Worm (Caenorhabditis elegans): ENCODE measurements around the gene Y34B4A.4.

Y34B4A.4 gene

ce11 chrX:5297942-5298611 lies 34.0 kb downstream of the Y34B4A.4 start, which contains the start of gene ift-81:
ift-81 (plus strand) TSS chrX:5298561.
- peak; percentile 29 for TF ChIP-seq mep-1 (tag; optimal IDR thresholded peaks at IDR 0.05)
- TF ChIP-seq hlh-1 (tag; optimal IDR thresholded peaks at IDR 0.05) = peak; percentile 46
- no peak for TF ChIP-seq elt-1 (tag; optimal IDR thresholded peaks at IDR 0.05; ENCODE audit: borderline replicate concordance, insufficient read depth)
- TF ChIP-seq lin-13 (tag; optimal IDR thresholded peaks at IDR 0.05) = peak; percentile 5
- TF ChIP-seq ces-1 (GFP tag; optimal IDR thresholded peaks at IDR 0.05) = peak; percentile 12

DNA sequence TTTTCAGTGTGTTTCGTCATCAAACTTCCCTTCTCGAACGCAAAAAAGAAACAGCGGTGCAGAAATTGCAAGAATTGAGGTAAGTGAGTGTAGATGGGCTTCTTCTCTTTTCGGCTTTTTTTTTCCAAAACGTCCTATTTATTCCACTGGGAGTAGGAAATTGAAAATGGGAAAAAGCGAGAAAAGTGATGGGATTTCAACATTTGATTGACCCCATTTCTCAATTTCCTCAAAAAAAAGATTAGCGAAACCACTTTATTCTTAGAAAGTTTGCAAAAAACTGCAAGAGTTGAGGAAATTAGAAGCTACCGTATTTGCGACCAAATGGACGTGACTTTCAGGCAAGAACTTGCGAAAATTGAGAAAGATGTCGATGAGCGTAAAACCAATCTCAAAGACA lies 39.4 kb downstream of the Y34B4A.4 start, which contains the start of gene ags-3:
Gene ags-3, minus strand, starts transcription at position 101 of the 400 bp plus-strand sequence.
- TF ChIP-seq zip-8 (tag; optimal IDR thresholded peaks at IDR 0.05) = no peak
- TF ChIP-seq ceh-83 (GFP tag; optimal IDR thresholded peaks at IDR 0.05) = no peak
- TF ChIP-seq mab-5 (tag; optimal IDR thresholded peaks at IDR 0.05) = no peak
- TF ChIP-seq nhr-76 (tag; optimal IDR thresholded peaks at IDR 0.05) = no peak
- TF ChIP-seq drap-1 (GFP tag; optimal IDR thresholded peaks at IDR 0.05) = no peak
- TF ChIP-seq snpc-4 (tag; optimal IDR thresholded peaks at IDR 0.05) = no peak
- no peak for TF ChIP-seq cnd-1 (tag; optimal IDR thresholded peaks at IDR 0.05)
- no peak for TF ChIP-seq lin-13 (tag; optimal IDR thresholded peaks at IDR 0.05)
- no peak for TF ChIP-seq nhr-28 (tag; optimal IDR thresholded peaks at IDR 0.05)
- no peak for TF ChIP-seq ham-2 (GFP tag; optimal IDR thresholded peaks at IDR 0.05)
- no peak for TF ChIP-seq sptf-1 (tag; optimal IDR thresholded peaks at IDR 0.05)
- no peak for TF ChIP-seq nhr-2 (tag; optimal IDR thresholded peaks at IDR 0.05)
- TF ChIP-seq ceh-39 (tag; optimal IDR thresholded peaks at IDR 0.05) = no peak
- TF ChIP-seq hlh-1 (tag; optimal IDR thresholded peaks at IDR 0.05) = no peak
- TF ChIP-seq unc-120 (tag; optimal IDR thresholded peaks at IDR 0.05; ENCODE audit: poor library complexity, severe bottlenecking) = no peak
- no peak for TF ChIP-seq bed-3 (GFP tag; optimal IDR thresholded peaks at IDR 0.05)
- TF ChIP-seq unc-39 (tag; optimal IDR thresholded peaks at IDR 0.05) = no peak

DNA sequence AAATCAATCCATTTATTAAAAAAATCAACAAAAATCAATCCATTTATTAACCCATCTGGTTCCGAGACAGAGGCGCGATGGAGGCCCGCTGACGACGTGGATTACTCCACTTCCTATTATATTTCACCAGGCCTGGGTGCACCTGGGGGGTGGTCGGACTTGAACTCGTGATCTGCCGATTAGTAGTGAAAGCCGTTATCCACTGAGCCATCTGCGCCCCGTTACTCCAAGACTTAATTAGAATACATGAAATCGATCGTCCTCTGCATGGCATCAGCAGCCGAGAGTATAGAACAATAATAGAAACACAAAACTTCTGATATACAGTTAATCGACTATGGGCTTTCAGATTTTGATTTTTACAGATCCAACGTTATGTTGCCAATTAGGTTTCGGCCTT lies 45.5 kb downstream of the Y34B4A.4 start:
- TF ChIP-seq ceh-39 (tag; optimal IDR thresholded peaks at IDR 0.05) = no peak
- TF ChIP-seq hlh-1 (tag; optimal IDR thresholded peaks at IDR 0.05) = no peak
- TF ChIP-seq lin-32 (GFP tag; optimal IDR thresholded peaks at IDR 0.05) = no peak
- no peak for TF ChIP-seq cnd-1 (tag; optimal IDR thresholded peaks at IDR 0.05)
- no peak for TF ChIP-seq lin-13 (tag; optimal IDR thresholded peaks at IDR 0.05)
- TF ChIP-seq bed-3 (GFP tag; optimal IDR thresholded peaks at IDR 0.05) = no peak
- TF ChIP-seq unc-120 (tag; optimal IDR thresholded peaks at IDR 0.05; ENCODE audit: poor library complexity, severe bottlenecking) = no peak
- no peak for TF ChIP-seq lsy-2 (tag; optimal IDR thresholded peaks at IDR 0.05)
- TF ChIP-seq zip-8 (tag; optimal IDR thresholded peaks at IDR 0.05) = no peak
- TF ChIP-seq nhr-28 (tag; optimal IDR thresholded peaks at IDR 0.05) = no peak
- no peak for TF ChIP-seq elt-1 (tag; optimal IDR thresholded peaks at IDR 0.05; ENCODE audit: borderline replicate concordance, insufficient read depth)
- TF ChIP-seq ceh-83 (GFP tag; optimal IDR thresholded peaks at IDR 0.05) = no peak
- no peak for TF ChIP-seq ham-2 (GFP tag; optimal IDR thresholded peaks at IDR 0.05)
- no peak for TF ChIP-seq mls-2 (tag; optimal IDR thresholded peaks at IDR 0.05)
- no peak for TF ChIP-seq pha-4 (tag; optimal IDR thresholded peaks at IDR 0.05)
- no peak for TF ChIP-seq M03D4.4 (tag; optimal IDR thresholded peaks at IDR 0.05)
- no peak for TF ChIP-seq drap-1 (GFP tag; optimal IDR thresholded peaks at IDR 0.05)
- no peak for TF ChIP-seq nhr-76 (tag; optimal IDR thresholded peaks at IDR 0.05)

ce11 chrX:5311174-5311573 lies 47.0 kb downstream of the Y34B4A.4 start:
- no peak for TF ChIP-seq flh-1 (GFP tag; optimal IDR thresholded peaks at IDR 0.05)
- no peak for TF ChIP-seq hlh-1 (tag; optimal IDR thresholded peaks at IDR 0.05)
- no peak for TF ChIP-seq mab-5 (tag; optimal IDR thresholded peaks at IDR 0.05)
- no peak for TF ChIP-seq blmp-1 (tag; optimal IDR thresholded peaks at IDR 0.05)
- TF ChIP-seq elt-3 (tag; optimal IDR thresholded peaks at IDR 0.05) = no peak

DNA sequence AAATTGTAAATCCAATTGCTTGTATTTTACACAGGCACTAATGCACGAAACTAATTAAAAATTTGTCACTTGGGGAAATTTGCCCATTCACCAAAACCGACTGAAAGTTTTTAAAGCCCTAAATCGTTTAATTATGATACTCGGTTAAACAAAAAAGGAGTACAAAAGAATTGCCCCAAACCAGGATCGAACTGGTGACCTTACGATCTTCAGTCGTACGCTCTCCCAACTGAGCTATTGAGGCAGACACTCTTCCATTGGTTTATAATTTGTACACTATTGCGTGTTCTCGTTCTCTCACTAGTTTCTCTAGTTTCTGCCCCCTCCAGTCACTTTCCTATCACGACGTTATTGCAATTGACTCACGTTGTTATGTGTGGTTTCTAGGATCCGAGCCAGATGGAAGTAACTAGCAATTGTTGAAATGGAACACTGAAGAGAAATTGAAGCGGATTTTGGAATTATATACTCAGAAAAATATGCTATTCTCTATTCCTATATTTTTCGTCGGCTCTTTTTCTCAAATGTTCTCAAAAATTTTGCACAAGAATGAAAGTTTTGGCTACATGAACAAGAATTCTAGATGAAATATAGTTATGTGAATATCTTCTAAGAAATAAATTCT lies 55.2 kb downstream of the Y34B4A.4 start:
- TF ChIP-seq ztf-11 (tag; optimal IDR thresholded peaks at IDR 0.05) (no peak), zip-8 (tag; optimal IDR thresholded peaks at IDR 0.05) (no peak), nhr-28 (tag; optimal IDR thresholded peaks at IDR 0.05) (no peak), unc-39 (tag; optimal IDR thresholded peaks at IDR 0.05) (no peak), mep-1 (tag; optimal IDR thresholded peaks at IDR 0.05) (peak; percentile 25), ceh-43 (GFP tag; optimal IDR thresholded peaks at IDR 0.05) (peak; percentile 86), lin-32 (GFP tag; optimal IDR thresholded peaks at IDR 0.05) (peak; percentile 72), lsy-2 (tag; optimal IDR thresholded peaks at IDR 0.05) (no peak), elt-1 (tag; optimal IDR thresholded peaks at IDR 0.05; ENCODE audit: borderline replicate concordance, insufficient read depth) (no peak), cnd-1 (tag; optimal IDR thresholded peaks at IDR 0.05) (peak; percentile 76), tbx-8 (GFP tag; optimal IDR thresholded peaks at IDR 0.05) (peak; percentile 62), snpc-4 (tag; optimal IDR thresholded peaks at IDR 0.05) (no peak), nhr-2 (tag; optimal IDR thresholded peaks at IDR 0.05) (no peak), ceh-83 (GFP tag; optimal IDR thresholded peaks at IDR 0.05) (peak; percentile 86), ham-2 (GFP tag; optimal IDR thresholded peaks at IDR 0.05) (peak; percentile 65), blmp-1 (tag; optimal IDR thresholded peaks at IDR 0.05) (no peak), mab-5 (tag; optimal IDR thresholded peaks at IDR 0.05) (no peak), drap-1 (GFP tag; optimal IDR thresholded peaks at IDR 0.05) (peak; percentile 85), unc-62 (GFP tag; optimal IDR thresholded peaks at IDR 0.05) (peak; percentile 30), nhr-237 (tag; optimal IDR thresholded peaks at IDR 0.05) (no peak), unc-120 (tag; optimal IDR thresholded peaks at IDR 0.05; ENCODE audit: poor library complexity, severe bottlenecking) (peak; percentile 84), nhr-76 (tag; optimal IDR thresholded peaks at IDR 0.05) (no peak), M03D4.4 (tag; optimal IDR thresholded peaks at IDR 0.05) (peak; percentile 79), bed-3 (GFP tag; optimal IDR thresholded peaks at IDR 0.05) (peak; percentile 72), mls-2 (tag; optimal IDR thresholded peaks at IDR 0.05) (peak; percentile 72), sptf-1 (tag; optimal IDR thresholded peaks at IDR 0.05) (peak; percentile 83), lin-13 (tag; optimal IDR thresholded peaks at IDR 0.05) (no peak), flh-1 (GFP tag; optimal IDR thresholded peaks at IDR 0.05) (peak; percentile 53), hlh-1 (tag; optimal IDR thresholded peaks at IDR 0.05) (peak; percentile 19), pha-4 (tag; optimal IDR thresholded peaks at IDR 0.05) (peak; percentile 15), ces-1 (GFP tag; optimal IDR thresholded peaks at IDR 0.05) (no peak), nhr-12 (tag; optimal IDR thresholded peaks at IDR 0.05) (no peak)

All from whole organism, mixed stage, embryonic.